Worm (Caenorhabditis elegans): ENCODE measurements around the gene lgc-23.

ce11 chrX:12108517-12109216 is 43.7 kb downstream of the lgc-23 start, which contains the start of the genes W03G11.2 and lgc-13:
- no peak for TF ChIP-seq nhr-6 (tag; optimal IDR thresholded peaks at IDR 0.05)
- no peak for TF ChIP-seq unc-39 (tag; optimal IDR thresholded peaks at IDR 0.05)
- no peak for TF ChIP-seq lin-13 (GFP tag; optimal IDR thresholded peaks at IDR 0.05)
- no peak for TF ChIP-seq nhr-77 (tag; optimal IDR thresholded peaks at IDR 0.05)
- TF ChIP-seq ceh-16 (tag; optimal IDR thresholded peaks at IDR 0.05): no peak
- TF ChIP-seq aly-2 (tag; optimal IDR thresholded peaks at IDR 0.05): no peak
- TF ChIP-seq snpc-4 (tag; optimal IDR thresholded peaks at IDR 0.05): no peak
- no peak for TF ChIP-seq mdl-1 (tag; optimal IDR thresholded peaks at IDR 0.05)
- no peak for TF ChIP-seq ztf-11 (tag; optimal IDR thresholded peaks at IDR 0.05)
